Fruit fly (Drosophila melanogaster) whole organism, embryonic: ENCODE data around the gene CG14431.

Source experiments
- Atf-2 ChIP-seq: fragments of 200-800 bp; sonication (Bioruptor generic); optimal IDR thresholded peaks from 2 replicates; lab custom pipeline; 2016; ENCODE audit warnings: missing biosample characterization, missing genetic modification characterization
- CG1024 ChIP-seq: fragments of 200-800 bp; sonication (Bioruptor generic); IDR thresholded peaks from 2 replicates; pipeline ENCODE4 v1.3.6; 2022; ENCODE audit warnings: missing biosample characterization, missing genetic modification characterization
- CG13624 ChIP-seq: fragments of 200-800 bp; sonication (Bioruptor generic); optimal IDR thresholded peaks from 2 replicates; lab custom pipeline; 2016; ENCODE audit warnings: missing biosample characterization, missing genetic modification characterization
- CG1603 ChIP-seq: fragments of 200-800 bp; sonication (Bioruptor generic); optimal IDR thresholded peaks from 2 replicates; lab custom pipeline; 2019; ENCODE audit warnings: missing biosample characterization, mild to moderate bottlenecking, missing genetic modification characterization, moderate library complexity
- CG17912 ChIP-seq: fragments of 200-800 bp; sonication (Bioruptor generic); optimal IDR thresholded peaks from 2 replicates; lab custom pipeline; 2018; ENCODE audit warnings: missing biosample characterization, mild to moderate bottlenecking, missing genetic modification characterization
- CG2199 ChIP-seq: fragments of 200-800 bp; sonication (Bioruptor generic); IDR thresholded peaks from 3 replicates; pipeline ENCODE4 v1.3.6; 2022; ENCODE audit warnings: missing biosample characterization, missing genetic modification characterization
- CG2712 ChIP-seq: fragments of 200-800 bp; optimal IDR thresholded peaks from 3 replicates; lab custom pipeline; 2019; ENCODE audit warnings: missing biosample characterization, mild to moderate bottlenecking, missing genetic modification characterization, moderate library complexity
- CG32532 ChIP-seq: fragments of 200-800 bp; sonication (Bioruptor generic); IDR thresholded peaks from 2 replicates; pipeline ENCODE4 v1.3.6; 2022; ENCODE audit warnings: missing biosample characterization, missing genetic modification characterization
- CG6654 ChIP-seq: fragments of 200-800 bp; sonication (Bioruptor generic); optimal IDR thresholded peaks from 2 replicates; lab custom pipeline; 2017; ENCODE audit warnings: missing biosample characterization, mild to moderate bottlenecking, missing genetic modification characterization
- CG6791 ChIP-seq: fragments of 200-800 bp; sonication (Bioruptor generic); IDR thresholded peaks from 3 replicates; pipeline ENCODE4 v1.3.6; 2022; ENCODE audit warnings: missing biosample characterization, missing genetic modification characterization; ENCODE audit not compliant: partially characterized antibody
- CG7928 ChIP-seq: fragments of 200-800 bp; sonication (Bioruptor generic); optimal IDR thresholded peaks from 2 replicates; lab custom pipeline; 2017; ENCODE audit warnings: missing biosample characterization, mild to moderate bottlenecking, missing genetic modification characterization
- CG7987 ChIP-seq: fragments of 200-800 bp; sonication (Bioruptor generic); optimal IDR thresholded peaks from 2 replicates; lab custom pipeline; 2018; ENCODE audit warnings: missing biosample characterization, mild to moderate bottlenecking, missing genetic modification characterization, moderate library complexity
- CG8089 ChIP-seq: fragments of 200-800 bp; sonication (Bioruptor generic); optimal IDR thresholded peaks from 3 replicates; lab custom pipeline; 2016; ENCODE audit warnings: missing biosample characterization, missing genetic modification characterization
- CG9215 ChIP-seq: fragments of 200-800 bp; sonication (Bioruptor generic); IDR thresholded peaks from 2 replicates; pipeline ENCODE4 v1.3.6; 2022; ENCODE audit warnings: missing biosample characterization, missing genetic modification characterization
- CG9797 ChIP-seq: fragments of 200-800 bp; sonication (Bioruptor generic); optimal IDR thresholded peaks from 3 replicates; lab custom pipeline; 2018; ENCODE audit warnings: missing biosample characterization, mild to moderate bottlenecking, missing genetic modification characterization
- CTCF ChIP-seq: fragments of 200-800 bp; sonication (Bioruptor generic); optimal IDR thresholded peaks from 2 replicates; lab custom pipeline; 2017; ENCODE audit warnings: missing biosample characterization, mild to moderate bottlenecking, missing genetic modification characterization, moderate library complexity
- Chrac-16 ChIP-seq: fragments of 200-800 bp; sonication (Bioruptor generic); optimal IDR thresholded peaks from 3 replicates; lab custom pipeline; 2016; ENCODE audit warnings: missing biosample characterization, missing genetic modification characterization
- Dref ChIP-seq: fragments of 200-800 bp; sonication (Bioruptor generic); IDR thresholded peaks from 2 replicates; pipeline ENCODE4 v1.3.6; 2022; ENCODE audit warnings: missing biosample characterization, missing genetic modification characterization
- Fer3 ChIP-seq: fragments of 200-800 bp; sonication (Bioruptor generic); optimal IDR thresholded peaks from 2 replicates; lab custom pipeline; 2018; ENCODE audit warnings: missing biosample characterization, mild to moderate bottlenecking, missing genetic modification characterization, moderate library complexity
- HLHmδ ChIP-seq: fragments of 200-800 bp; sonication (Bioruptor generic); optimal IDR thresholded peaks from 2 replicates; lab custom pipeline; 2018; ENCODE audit warnings: missing biosample characterization, mild to moderate bottlenecking, missing genetic modification characterization, moderate library complexity
- Hr39 ChIP-seq: fragments of >200 bp; optimal IDR thresholded peaks from 2 replicates; lab custom pipeline; 2017
- Hr51 ChIP-seq, 2 experiments: fragments of 200-800 bp; sonication (Bioruptor generic); optimal IDR thresholded peaks; 2 replicates in 1 of 2; 3 replicates in 1 of 2; lab custom pipeline; 2016 to 2018; ENCODE audit warnings: missing biosample characterization in 2 of 2, missing genetic modification characterization in 2 of 2, mild to moderate bottlenecking in 1 of 2, moderate library complexity in 1 of 2
- MTF-1 ChIP-seq: fragments of 200-800 bp; sonication (Bioruptor generic); optimal IDR thresholded peaks from 2 replicates; lab custom pipeline; 2018; ENCODE audit warnings: missing biosample characterization, mild to moderate bottlenecking, missing genetic modification characterization, borderline replicate concordance
- Six4 ChIP-seq: fragments of 200-800 bp; sonication (Bioruptor generic); optimal IDR thresholded peaks from 2 replicates; lab custom pipeline; 2016; ENCODE audit warnings: missing biosample characterization, missing genetic modification characterization
- abd-A ChIP-seq: fragments of 200-800 bp; sonication (Bioruptor generic); optimal IDR thresholded peaks from 3 replicates; lab custom pipeline; 2019; ENCODE audit warnings: missing biosample characterization, mild to moderate bottlenecking, missing genetic modification characterization, moderate library complexity
- ato ChIP-seq: fragments of 200-800 bp; sonication (Bioruptor generic); IDR thresholded peaks from 2 replicates; pipeline ENCODE4 v1.3.6; 2022; ENCODE audit warnings: missing biosample characterization, missing genetic modification characterization; ENCODE audit not compliant: partially characterized antibody
- bbx ChIP-seq: fragments of 200-800 bp; sonication (Bioruptor generic); IDR thresholded peaks from 2 replicates; pipeline ENCODE4 v1.3.6; 2022; ENCODE audit warnings: missing biosample characterization, missing genetic modification characterization; ENCODE audit not compliant: partially characterized antibody
- cato ChIP-seq: fragments of 200-800 bp; sonication (Bioruptor generic); optimal IDR thresholded peaks from 2 replicates; lab custom pipeline; 2016; ENCODE audit warnings: missing biosample characterization, missing genetic modification characterization, borderline replicate concordance
- chm ChIP-seq: fragments of 200-800 bp; sonication (Bioruptor generic); IDR thresholded peaks from 2 replicates; pipeline ENCODE4 v1.3.6; 2022; ENCODE audit warnings: missing biosample characterization, missing genetic modification characterization
- esg ChIP-seq: fragments of 200-800 bp; sonication (Bioruptor generic); conservative IDR thresholded peaks from 2 replicates; pipeline ENCODE4 v1.3.6; 2022; ENCODE audit warnings: missing biosample characterization, missing genetic modification characterization
- eve ChIP-seq, 2 experiments: fragments of >200 bp; optimal IDR thresholded peaks; 2 replicates each; lab custom pipeline; 2017; ENCODE audit warnings: missing biosample characterization in 2 of 2, missing genetic modification characterization in 2 of 2
- fd102C ChIP-seq: fragments of 200-800 bp; sonication (Bioruptor generic); optimal IDR thresholded peaks from 2 replicates; lab custom pipeline; 2018; ENCODE audit warnings: missing biosample characterization, mild to moderate bottlenecking, missing genetic modification characterization, moderate library complexity
- fd3F ChIP-seq: fragments of 200-800 bp; sonication (Bioruptor generic); optimal IDR thresholded peaks from 2 replicates; lab custom pipeline; 2018; ENCODE audit warnings: missing biosample characterization, mild to moderate bottlenecking, missing genetic modification characterization, moderate library complexity
- gcm2 ChIP-seq: fragments of 200-800 bp; sonication (Bioruptor generic); optimal IDR thresholded peaks from 2 replicates; lab custom pipeline; 2016; ENCODE audit warnings: missing biosample characterization, missing genetic modification characterization
- gfzf ChIP-seq: fragments of 200-800 bp; sonication (Bioruptor generic); optimal IDR thresholded peaks from 2 replicates; lab custom pipeline; 2016; ENCODE audit warnings: missing biosample characterization, mild to moderate bottlenecking, missing genetic modification characterization, moderate library complexity
- hb ChIP-seq: fragments of 200-800 bp; sonication (Bioruptor generic); IDR thresholded peaks from 3 replicates; pipeline ENCODE4 v1.3.6; 2022; ENCODE audit warnings: missing biosample characterization, missing genetic modification characterization; ENCODE audit not compliant: partially characterized antibody
- her ChIP-seq: fragments of 200-800 bp; sonication (Bioruptor generic); optimal IDR thresholded peaks from 2 replicates; lab custom pipeline; 2016; ENCODE audit warnings: missing biosample characterization, missing genetic modification characterization
- hkb ChIP-seq, 2 experiments: fragments of 200-800 bp in 1 of 2; fragments of >200 bp in 1 of 2; sonication (Bioruptor generic) in 1 of 2; IDR thresholded peaks in 1 of 2; optimal IDR thresholded peaks in 1 of 2; 2 replicates each; pipeline versions ENCODE4 v1.3.6 to Lab custom; 2017 to 2022; ENCODE audit warnings: missing biosample characterization in 1 of 2, missing genetic modification characterization in 1 of 2
- jing ChIP-seq: fragments of 200-800 bp; sonication (Bioruptor generic); optimal IDR thresholded peaks from 2 replicates; lab custom pipeline; 2018; ENCODE audit warnings: missing biosample characterization, mild to moderate bottlenecking, missing genetic modification characterization
- nom ChIP-seq: fragments of 200-800 bp; sonication (Bioruptor generic); optimal IDR thresholded peaks from 2 replicates; lab custom pipeline; 2017; ENCODE audit warnings: missing biosample characterization, missing genetic modification characterization, mild to moderate bottlenecking, moderate library complexity, missing genetic modification reagents
- onecut ChIP-seq: fragments of 200-800 bp; sonication (Bioruptor generic); IDR thresholded peaks from 2 replicates; pipeline ENCODE4 v1.3.6; 2022; ENCODE audit warnings: missing biosample characterization, missing genetic modification characterization
- pho ChIP-seq: fragments of 200-800 bp; sonication (Bioruptor generic); optimal IDR thresholded peaks from 2 replicates; lab custom pipeline; 2016; ENCODE audit warnings: missing biosample characterization, missing genetic modification characterization
- pnt ChIP-seq: fragments of 200-800 bp; sonication (Bioruptor generic); optimal IDR thresholded peaks from 3 replicates; lab custom pipeline; 2016; ENCODE audit warnings: missing biosample characterization, missing genetic modification characterization
- repo ChIP-seq: fragments of 200-800 bp; sonication (Bioruptor generic); optimal IDR thresholded peaks from 2 replicates; lab custom pipeline; 2016; ENCODE audit warnings: missing biosample characterization, missing genetic modification characterization
- sima ChIP-seq: fragments of 200-800 bp; sonication (Bioruptor generic); optimal IDR thresholded peaks from 2 replicates; lab custom pipeline; 2016; ENCODE audit warnings: missing biosample characterization, missing genetic modification characterization
- sna ChIP-seq: fragments of 200-800 bp; sonication (Bioruptor generic); IDR thresholded peaks from 2 replicates; pipeline ENCODE4 v1.3.6; 2022; ENCODE audit warnings: missing biosample characterization, missing genetic modification characterization; ENCODE audit not compliant: partially characterized antibody
- toy ChIP-seq: fragments of 200-800 bp; sonication (Bioruptor generic); IDR thresholded peaks from 2 replicates; pipeline ENCODE4 v1.3.6; 2022; ENCODE audit warnings: missing biosample characterization, missing genetic modification characterization
- vvl ChIP-seq: fragments of 200-800 bp; sonication (Bioruptor generic); IDR thresholded peaks from 2 replicates; pipeline ENCODE4 v1.3.6; 2022; ENCODE audit warnings: missing biosample characterization, missing genetic modification characterization

CG14431 gene

DNA sequence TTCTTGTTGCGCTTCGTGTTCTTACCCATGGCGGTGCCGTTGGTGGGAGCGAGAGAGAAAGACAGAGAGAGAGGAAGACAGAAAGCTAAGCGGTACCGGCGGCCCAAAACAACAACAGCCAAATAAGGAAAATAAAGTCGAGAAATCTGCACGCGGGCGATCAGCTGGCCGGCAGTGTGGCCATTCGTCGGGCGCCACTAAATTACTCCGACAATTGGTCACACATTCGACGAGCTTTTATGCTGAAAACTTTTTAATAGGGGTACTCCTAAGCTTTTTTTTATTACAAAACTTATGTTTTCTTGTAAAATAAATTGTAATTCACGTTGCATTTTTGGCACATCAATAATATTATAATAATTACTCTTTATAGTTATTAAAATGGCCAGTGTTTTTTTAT, 60.5 kb downstream of the CG14431 start, which contains the start of gene Setd3 (continued):
- no peak for TF ChIP-seq sima (GFP tag; lab: Kevin White, UChicago)
- no peak for TF ChIP-seq chm
- TF ChIP-seq toy (GFP tag; lab: Robert Waterston, UW), result no peak
- TF ChIP-seq pnt, result no peak
- peak; percentile 4 for TF ChIP-seq CG2712 (tag; lab: Kevin White, UChicago)
- no peak for TF ChIP-seq Hr51 (GFP tag; optimal IDR thresholded peaks at IDR 0.05; lab: Kevin White, UChicago)
- no peak for TF ChIP-seq pho (GFP tag; lab: Kevin White, UChicago)
- TF ChIP-seq MTF-1 (GFP tag; lab: Kevin White, UChicago), result no peak
- peak; percentile 70 for TF ChIP-seq gfzf
- TF ChIP-seq fd102C (GFP tag; lab: Kevin White, UChicago), result no peak
- peak; percentile 41; the same call in 1 of the 3 replicates for TF ChIP-seq CG6791 (GFP tag; lab: Robert Waterston, UW)
- no peak for TF ChIP-seq eve (GFP tag; optimal IDR thresholded peaks at IDR 0.05; lab: Kevin White, UChicago)
- no peak for TF ChIP-seq hkb (optimal IDR thresholded peaks at IDR 0.05; lab: Kevin White, UChicago)
- no peak for TF ChIP-seq hkb (GFP tag; IDR thresholded peaks at IDR 0.05; lab: Robert Waterston, UW)
- TF ChIP-seq Hr39, result no peak
- TF ChIP-seq Six4 (GFP tag; lab: Kevin White, UChicago), result no peak
- TF ChIP-seq Atf-2 (GFP tag; lab: Kevin White, UChicago), result no peak
- no peak for TF ChIP-seq CG17912
- no peak for TF ChIP-seq esg (GFP tag; lab: Robert Waterston, UW)
- peak; percentile 30 for TF ChIP-seq Fer3
- no peak for TF ChIP-seq HLHmδ (GFP tag; lab: Kevin White, UChicago)
- TF ChIP-seq CTCF (GFP tag; lab: Kevin White, UChicago), result peak; percentile 16
- no peak for TF ChIP-seq sna
- TF ChIP-seq abd-A (tag; lab: Kevin White, UChicago), result no peak
- TF ChIP-seq bbx (GFP tag; lab: Robert Waterston, UW), result no peak
- TF ChIP-seq cato (GFP tag; lab: Kevin White, UChicago), result no peak
- TF ChIP-seq jing, result no peak
- no peak for TF ChIP-seq CG6654
- TF ChIP-seq repo (GFP tag; lab: Kevin White, UChicago), result no peak
- TF ChIP-seq her (GFP tag; lab: Kevin White, UChicago), result no peak
- TF ChIP-seq ato (GFP tag; lab: Robert Waterston, UW), result no peak
- no peak for TF ChIP-seq gcm2 (GFP tag; lab: Kevin White, UChicago)
- no peak for TF ChIP-seq CG8089 (GFP tag; lab: Kevin White, UChicago)
- TF ChIP-seq CG1024 (GFP tag; lab: Robert Waterston, UW), result no peak
- no peak for TF ChIP-seq CG7928 (GFP tag; lab: Kevin White, UChicago)
- TF ChIP-seq fd3F (GFP tag; lab: Kevin White, UChicago), result no peak
- no peak for TF ChIP-seq CG2199
- TF ChIP-seq onecut (GFP tag; lab: Robert Waterston, UW), result no peak
- peak; percentile 45; the same call in 1 of the 2 replicates for TF ChIP-seq CG32532 (GFP tag; lab: Robert Waterston, UW)
- peak; percentile 56 for TF ChIP-seq CG9797
- TF ChIP-seq Dref, result no peak
- TF ChIP-seq hb (GFP tag; lab: Robert Waterston, UW), result no peak
- peak; percentile 6 for TF ChIP-seq CG1603 (tag; lab: Kevin White, UChicago)
- TF ChIP-seq CG9215, result no peak
- no peak for TF ChIP-seq CG7987 (GFP tag; lab: Kevin White, UChicago)
- no peak for TF ChIP-seq CG13624 (GFP tag; lab: Kevin White, UChicago)
- no peak; the same call in 1 of the 2 replicates for TF ChIP-seq vvl
- no peak for TF ChIP-seq nom (GFP tag; lab: Kevin White, UChicago)
- no peak for TF ChIP-seq Chrac-16
